Fruit fly (Drosophila melanogaster): Measurements from ENCODE around the gene CG16710.

The CG16710 gene

DNA sequence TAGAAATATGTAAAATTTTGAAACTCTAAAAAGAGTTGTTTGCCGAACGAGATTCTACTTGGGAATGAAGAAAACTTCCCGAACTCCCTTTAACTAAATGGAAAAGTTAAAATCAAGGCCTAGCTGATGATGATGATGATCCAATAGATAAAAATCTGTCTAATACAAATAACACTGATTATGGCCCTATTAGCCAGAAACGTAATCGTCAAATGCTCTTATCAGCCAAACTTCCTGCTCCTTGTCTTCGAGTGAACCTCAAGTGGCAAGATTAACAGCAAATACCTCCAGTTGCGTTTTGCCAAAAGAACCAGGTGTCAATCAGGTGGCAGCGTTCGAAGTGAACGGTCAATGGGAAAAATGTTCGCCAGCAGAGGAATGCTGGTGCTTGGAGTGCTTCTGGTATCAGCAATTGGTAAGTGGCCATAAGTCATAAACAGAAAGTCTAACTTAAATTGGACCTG is 18.0 kb downstream of the CG16710 start, which contains the start of the genes CG31468 and Gba1a:
Gene CG31468, minus strand, starts transcription at position 51 of the 464 bp plus-strand sequence.
Gene Gba1a, plus strand, starts transcription at position 318 of the 464 bp plus-strand sequence.
- TF ChIP-seq CG8478 (optimal IDR thresholded peaks at IDR 0.05): no peak

DNA sequence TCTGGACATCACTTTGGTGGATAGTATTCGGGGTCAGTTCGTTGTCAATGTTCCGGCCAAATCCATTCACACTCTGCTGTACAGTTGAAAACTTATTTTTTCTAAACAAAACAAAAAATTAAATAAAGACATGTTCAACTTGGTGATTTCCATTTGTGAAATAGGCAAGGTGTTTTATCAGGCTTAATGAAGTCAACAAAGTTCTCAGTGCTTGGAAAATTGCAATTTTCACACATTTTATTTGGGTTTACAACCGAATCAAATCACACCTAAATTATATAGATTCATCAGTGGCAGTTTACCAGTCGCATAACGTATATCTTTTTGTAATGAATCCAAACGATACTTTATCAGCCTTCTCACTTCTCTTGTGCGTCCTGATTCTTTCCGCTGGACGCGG is 20.2 kb downstream of the CG16710 start, which contains the start of gene Qsox4:
Gene Qsox4, plus strand, starts transcription at position 301 of the 400 bp plus-strand sequence.
- no peak for TF ChIP-seq CTCF (optimal IDR thresholded peaks at IDR 0.05)
- TF ChIP-seq CG8478 (optimal IDR thresholded peaks at IDR 0.05): no peak

DNA sequence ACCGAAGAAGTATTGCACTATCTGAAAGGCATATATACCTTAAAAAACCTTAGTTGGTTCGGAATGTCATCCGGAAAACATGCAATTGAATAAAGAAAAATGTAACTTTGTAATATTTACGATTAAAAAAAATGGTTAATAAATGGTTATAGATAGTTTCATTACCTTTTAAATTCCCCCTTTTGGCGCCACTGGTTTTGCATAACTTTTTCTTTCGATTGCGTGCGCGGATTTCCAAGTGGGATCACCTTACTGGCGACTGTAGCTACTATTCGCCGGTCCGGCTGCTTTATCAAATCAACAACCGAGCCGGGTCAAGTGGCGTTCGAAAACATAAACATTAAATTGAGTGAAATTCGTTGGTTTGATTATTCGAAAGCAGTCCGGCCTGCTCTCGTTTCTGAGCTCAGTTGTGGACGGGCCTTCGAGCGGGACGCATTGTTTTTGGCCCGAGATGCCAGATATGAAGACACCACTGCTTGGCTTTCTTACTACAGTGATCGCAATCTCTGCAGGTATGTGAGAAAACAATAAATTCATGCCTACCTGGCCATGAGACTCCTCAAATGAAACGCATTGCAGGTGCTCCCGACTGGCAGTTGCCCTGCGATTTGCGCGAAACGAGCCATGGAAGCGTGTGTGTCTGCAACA is 22.2 kb downstream of the CG16710 start, which contains the start of gene Gba1b:
Gene Gba1b, plus strand, starts transcription at position 422 of the 651 bp plus-strand sequence.
- TF ChIP-seq CTCF (optimal IDR thresholded peaks at IDR 0.05) (no peak), CG8478 (optimal IDR thresholded peaks at IDR 0.05) (no peak)

DNA sequence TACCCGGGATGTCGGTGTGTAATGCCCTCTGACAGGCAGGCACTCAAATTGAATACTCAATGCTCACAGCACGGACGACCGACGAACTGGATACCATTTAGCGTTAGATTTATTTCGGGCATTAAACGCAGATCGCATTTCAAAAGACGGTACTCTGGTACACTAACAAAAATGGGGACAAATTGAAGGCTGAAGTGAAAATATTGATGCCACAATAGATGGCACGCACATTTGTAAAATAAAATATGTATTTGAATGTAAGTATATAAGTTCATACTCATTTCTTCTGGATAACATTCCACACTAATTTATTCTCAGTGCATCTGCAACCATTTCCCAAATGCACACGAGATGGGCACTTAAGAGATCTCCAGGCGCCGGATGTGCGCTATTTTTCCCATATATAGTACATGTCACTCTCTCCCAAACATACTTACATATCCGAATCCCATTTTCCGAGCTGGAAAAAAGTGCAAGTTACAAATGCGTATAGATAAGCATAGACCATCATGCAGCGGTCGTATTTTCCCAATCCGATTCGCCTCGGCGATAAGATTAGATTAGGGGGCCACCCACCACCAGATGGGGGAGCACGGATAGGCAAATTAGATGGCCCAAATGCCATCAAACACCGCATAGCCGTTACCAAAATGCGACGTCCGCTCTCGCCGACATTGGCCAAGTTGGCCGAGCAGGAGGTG is 27.4 kb downstream of the CG16710 start, which contains the start of gene CG10301:
Gene CG10301, plus strand, starts transcription at position 651 of the 701 bp plus-strand sequence.
- TF ChIP-seq CTCF (optimal IDR thresholded peaks at IDR 0.05): no peak
- no peak for TF ChIP-seq CG8478 (optimal IDR thresholded peaks at IDR 0.05)

DNA sequence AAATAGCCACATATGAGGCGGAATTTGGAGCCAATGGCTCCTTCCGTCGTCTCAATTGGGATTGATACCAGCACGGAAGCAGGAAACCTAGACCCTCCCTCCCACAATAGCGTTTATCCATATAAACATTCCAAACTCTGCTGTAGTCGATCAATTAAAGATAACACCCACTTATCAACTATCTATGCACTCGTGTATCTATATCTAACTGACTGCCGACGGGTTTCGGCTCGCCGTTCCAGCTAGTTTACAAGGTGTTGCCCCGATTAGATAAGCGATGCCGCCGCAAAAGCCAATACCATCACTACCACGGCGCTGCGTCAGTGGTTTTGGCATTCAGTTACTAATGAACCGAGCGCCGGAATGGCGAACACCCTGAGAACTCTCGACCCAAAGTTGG is 28.9 kb downstream of the CG16710 start, which contains the start of gene CG10300:
Gene CG10300, plus strand, starts transcription at position 333 of the 400 bp plus-strand sequence.
- TF ChIP-seq CG8478 (optimal IDR thresholded peaks at IDR 0.05) (no peak), CTCF (optimal IDR thresholded peaks at IDR 0.05) (no peak)

DNA sequence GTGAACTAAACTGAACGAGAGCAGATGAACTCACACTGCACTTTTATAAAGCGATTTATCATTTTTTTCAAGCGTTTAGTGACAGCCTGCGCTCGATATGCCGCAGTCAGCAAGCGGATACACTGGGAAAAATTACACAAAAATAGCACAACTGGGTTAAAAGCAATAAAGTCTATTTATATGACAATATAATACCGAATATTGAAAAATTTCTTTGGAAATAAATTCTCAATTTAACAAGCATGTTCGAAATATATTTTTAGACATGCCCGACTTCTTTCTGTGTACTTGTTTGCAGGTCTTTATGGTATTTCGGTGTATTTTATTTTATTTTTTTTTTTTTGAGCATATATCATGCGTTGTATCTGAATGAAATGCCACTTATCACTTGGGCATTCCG is 31.6 kb downstream of the CG16710 start:
- TF ChIP-seq CTCF (optimal IDR thresholded peaks at IDR 0.05): no peak
- no peak for TF ChIP-seq CG8478 (optimal IDR thresholded peaks at IDR 0.05)

DNA sequence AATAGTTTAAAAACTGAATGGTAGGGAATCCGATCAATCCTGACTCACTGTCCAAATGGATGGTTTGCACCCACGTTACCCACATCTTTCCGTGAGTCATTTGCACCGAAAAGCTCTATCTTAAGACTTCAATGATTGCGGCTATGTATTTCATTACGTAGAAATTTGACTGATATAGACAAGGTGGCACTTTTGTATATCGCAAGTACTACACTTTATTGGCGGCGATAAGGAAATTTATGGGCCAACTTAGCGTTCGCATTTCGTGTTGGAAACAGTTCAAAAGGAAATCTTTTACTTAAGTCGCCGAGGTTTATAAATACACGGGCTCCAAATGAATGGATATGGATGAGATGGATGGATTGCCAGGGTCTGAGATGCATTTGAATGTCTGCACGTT is 32.5 kb downstream of the CG16710 start:
- TF ChIP-seq CG8478 (optimal IDR thresholded peaks at IDR 0.05): no peak
- no peak for TF ChIP-seq CTCF (optimal IDR thresholded peaks at IDR 0.05)

DNA sequence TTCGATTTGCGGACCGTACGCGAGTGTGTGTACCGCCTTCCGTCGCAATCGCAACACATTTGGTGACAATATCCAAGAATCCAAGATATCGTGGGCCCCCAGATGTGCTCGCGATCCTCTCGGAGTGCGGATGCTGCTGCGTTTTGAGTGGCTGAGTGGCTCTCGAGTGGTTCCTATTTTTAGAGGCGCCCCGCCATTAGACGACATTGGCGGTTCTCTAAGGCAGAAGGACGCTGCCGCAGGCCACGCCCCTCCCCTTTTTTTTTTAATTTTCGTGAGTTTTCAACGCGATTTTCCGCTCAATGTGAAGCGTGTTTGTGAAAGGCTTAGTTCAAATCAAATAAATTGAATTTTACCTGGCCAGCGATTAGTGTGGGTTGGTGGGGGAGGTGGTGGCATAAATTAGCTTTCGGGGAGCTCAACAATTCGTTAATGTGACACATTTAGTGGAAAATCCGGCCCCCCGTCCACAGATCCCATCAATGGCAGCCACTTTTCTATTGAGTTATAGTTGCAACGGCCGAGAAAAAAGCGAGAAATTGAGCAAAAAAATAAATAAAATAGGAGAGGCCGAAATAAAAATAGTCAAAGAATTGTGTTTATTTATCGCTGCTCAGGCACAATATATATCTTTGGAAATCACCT is 36.1 kb downstream of the CG16710 start, which contains the start of gene nau:
Gene nau, minus strand, starts transcription at position 61 of the 645 bp plus-strand sequence.
- no peak for TF ChIP-seq CG8478 (optimal IDR thresholded peaks at IDR 0.05)
- TF ChIP-seq CTCF (optimal IDR thresholded peaks at IDR 0.05): no peak

DNA sequence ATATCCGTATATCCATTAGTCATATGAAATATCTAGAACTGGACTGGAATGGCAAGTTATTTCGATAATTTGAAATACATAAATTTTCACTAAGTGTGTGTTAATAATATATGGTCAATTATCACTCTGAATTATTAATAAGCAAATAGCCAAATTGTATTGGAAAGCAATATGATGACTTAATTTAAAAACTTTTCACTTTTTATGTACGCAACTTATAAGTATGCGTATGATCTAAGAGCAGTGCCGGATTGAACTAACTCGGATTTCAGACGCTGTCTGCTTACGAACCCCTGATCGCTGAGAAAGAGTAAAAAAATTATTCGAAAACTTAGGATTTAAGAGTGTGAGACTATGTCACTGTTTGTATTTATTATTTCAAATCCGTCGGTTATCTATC is 39.2 kb downstream of the CG16710 start, which contains the start of gene CG10232:
Gene CG10232, minus strand, starts transcription at position 101 of the 400 bp plus-strand sequence.
- TF ChIP-seq CTCF (optimal IDR thresholded peaks at IDR 0.05): no peak
- no peak for TF ChIP-seq CG8478 (optimal IDR thresholded peaks at IDR 0.05)

DNA sequence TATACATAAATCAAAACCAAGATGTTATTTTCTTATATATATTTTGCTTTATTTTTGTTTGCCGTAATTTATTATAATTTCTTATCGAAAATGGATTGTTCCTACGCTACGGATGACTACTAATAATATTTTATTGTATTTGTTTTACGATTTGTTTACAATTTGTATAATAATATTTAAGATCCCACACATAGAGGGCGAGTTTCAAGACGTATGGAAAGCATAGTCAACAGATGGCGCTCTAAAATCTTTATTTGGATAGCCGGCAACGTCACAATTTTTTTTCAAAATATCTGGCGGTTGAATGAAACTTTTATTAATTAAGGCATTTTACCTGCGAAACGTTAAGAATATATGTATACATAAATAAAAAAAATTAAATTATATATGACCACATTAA is 39.6 kb downstream of the CG16710 start:
- peak; percentile 54 to 90 for TF ChIP-seq CTCF (optimal IDR thresholded peaks at IDR 0.05)
- no peak for TF ChIP-seq CG8478 (optimal IDR thresholded peaks at IDR 0.05)

DNA sequence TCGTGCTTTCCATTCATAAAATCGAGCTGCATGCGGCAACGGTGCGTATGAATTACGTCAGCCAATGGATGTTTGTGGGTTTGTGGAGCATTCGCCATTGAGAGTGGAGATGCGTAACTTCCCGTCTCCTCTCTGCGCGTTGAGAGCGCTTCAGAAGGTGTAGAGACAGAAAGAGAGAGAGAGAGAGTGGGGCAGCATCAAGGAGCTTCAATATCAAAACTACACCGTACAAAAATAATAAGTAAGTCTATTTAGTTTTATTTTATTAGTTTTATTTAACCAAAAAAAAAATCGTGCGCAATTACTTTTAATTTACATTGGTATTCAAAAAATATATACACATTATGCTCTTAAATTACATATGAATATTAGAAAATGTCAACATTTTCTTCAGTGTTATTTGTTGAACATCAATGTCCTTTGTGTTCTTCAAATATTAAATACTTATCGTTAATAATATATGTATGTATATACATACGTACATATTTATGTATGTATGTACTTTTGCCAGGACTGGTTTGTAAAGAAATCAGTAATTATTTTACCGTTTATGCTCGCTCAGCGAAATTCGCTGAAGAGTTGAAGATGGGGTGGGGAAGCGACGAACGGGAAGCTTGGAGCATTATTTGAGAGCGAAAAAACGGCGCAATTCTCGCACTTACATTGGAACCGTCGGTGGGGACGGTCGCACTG is 40.5 kb downstream of the CG16710 start, which contains the start of gene CG10365:
Gene CG10365, plus strand, starts transcription at position 652 of the 693 bp plus-strand sequence.
- no peak for TF ChIP-seq CG8478 (optimal IDR thresholded peaks at IDR 0.05)
- TF ChIP-seq CTCF (optimal IDR thresholded peaks at IDR 0.05): no peak

DNA sequence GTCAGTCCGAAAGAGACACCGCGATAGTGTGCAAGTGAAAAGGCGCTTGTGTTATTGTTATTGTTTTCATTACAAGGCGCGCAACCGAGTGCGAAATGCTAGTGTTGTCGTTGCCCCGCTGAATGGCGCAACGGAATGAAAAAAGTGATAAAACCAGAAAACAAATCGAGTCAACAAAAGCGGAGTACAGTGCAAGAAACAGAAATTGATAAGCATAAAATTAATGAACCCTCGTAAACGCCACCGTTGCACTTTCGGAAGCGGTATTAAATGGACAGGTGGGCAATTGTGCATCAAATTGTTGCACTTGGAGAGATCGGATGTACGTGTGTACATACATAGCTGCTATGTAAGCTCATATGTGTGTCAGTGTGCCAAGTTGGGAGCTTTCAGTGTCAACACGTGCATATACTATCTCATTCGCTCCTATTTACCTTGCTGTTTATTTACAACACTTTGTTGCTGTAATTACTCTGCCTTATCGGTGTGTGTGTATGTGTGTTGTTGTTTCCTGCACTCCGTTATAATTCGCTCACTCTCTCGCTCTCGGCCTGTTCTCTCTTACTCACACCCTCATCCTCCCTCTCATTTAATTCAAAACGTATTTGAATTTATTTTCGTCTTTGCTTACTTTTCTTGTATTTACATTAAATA is 41.2 kb downstream of the CG16710 start:
- no peak for TF ChIP-seq CG8478 (optimal IDR thresholded peaks at IDR 0.05)
- no peak for TF ChIP-seq CTCF (optimal IDR thresholded peaks at IDR 0.05)

DNA sequence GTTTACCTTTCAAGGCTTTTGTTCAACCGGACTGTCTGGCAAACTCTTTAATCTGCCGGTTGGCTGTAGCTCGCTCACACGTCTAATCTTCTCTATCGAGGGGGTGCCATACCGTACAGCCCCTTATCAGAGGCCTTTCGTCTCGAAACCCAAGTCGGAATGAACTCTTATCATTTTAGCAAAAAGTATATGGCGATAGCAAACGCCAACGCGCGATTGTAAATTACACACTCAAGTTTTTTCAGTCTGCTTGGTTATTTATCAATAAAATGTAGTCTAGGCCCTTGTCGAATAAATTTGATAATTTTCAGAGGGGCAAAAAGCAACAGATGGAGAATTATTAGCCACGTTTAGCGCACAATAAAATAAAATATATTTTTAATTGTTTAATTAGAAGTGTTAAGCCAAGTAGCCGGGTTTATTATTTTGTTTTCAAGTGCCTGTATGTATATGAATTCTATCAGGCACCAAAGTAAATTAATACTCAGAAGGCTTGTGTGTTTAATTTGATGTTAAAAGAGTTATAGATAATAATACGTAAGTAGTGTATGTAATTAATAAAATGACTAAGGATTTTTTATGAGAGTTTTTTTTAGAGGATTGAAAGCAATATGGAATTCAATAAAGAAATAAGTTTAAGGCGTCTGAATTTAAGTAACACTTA is 42.7 kb downstream of the CG16710 start:
- TF ChIP-seq CTCF (optimal IDR thresholded peaks at IDR 0.05): no peak
- no peak for TF ChIP-seq CG8478 (optimal IDR thresholded peaks at IDR 0.05)

Measured in S2 (cell line).